Worm (Caenorhabditis elegans): Measurements from ENCODE around the gene Y53C12A.6.

ce11 chrII:9740552-9740951 is 22.7 kb upstream of the Y53C12A.6 start:
- TF ChIP-seq fos-1 (tag; optimal IDR thresholded peaks at IDR 0.05) (no peak), ZK546.5 (tag; optimal IDR thresholded peaks at IDR 0.05) (no peak), ces-1 (GFP tag; optimal IDR thresholded peaks at IDR 0.05) (no peak), lin-13 (GFP tag; optimal IDR thresholded peaks at IDR 0.05) (no peak), daf-12 (tag; optimal IDR thresholded peaks at IDR 0.05) (no peak), aly-2 (tag; optimal IDR thresholded peaks at IDR 0.05) (no peak), ceh-28 (tag; optimal IDR thresholded peaks at IDR 0.05) (no peak), ama-1 (optimal IDR thresholded peaks at IDR 0.05) (no peak), zfp-2 (tag; optimal IDR thresholded peaks at IDR 0.05) (no peak), lin-29 (GFP tag; IDR thresholded peaks at IDR 0.05) (no peak), nhr-42 (GFP tag; IDR thresholded peaks at IDR 0.05) (no peak), mdl-1 (tag; optimal IDR thresholded peaks at IDR 0.05) (peak in 1 of 2 experiments; percentile 46), hlh-30 (tag; optimal IDR thresholded peaks at IDR 0.05; ENCODE audit: insufficient read depth) (peak; percentile 14), unc-39 (tag; optimal IDR thresholded peaks at IDR 0.05) (no peak)
